Worm (Caenorhabditis elegans) whole organism, L2 larva: ENCODE data around the gene C05E7.3.

Experiments
- F13H6.1 ChIP-seq: sonication (generic microtip); optimal IDR thresholded peaks from 2 replicates; lab custom pipeline; 2016; ENCODE audit warnings: missing genetic modification characterization, missing compliant biosample characterization
- R02D3.7 ChIP-seq: fragments of 150-350 bp; optimal IDR thresholded peaks from 2 replicates; lab custom pipeline; 2014; ENCODE audit warnings: missing biosample characterization, missing genetic modification characterization
- aly-2 ChIP-seq: fragments of 150-350 bp; optimal IDR thresholded peaks from 2 replicates; lab custom pipeline; 2014; ENCODE audit warnings: missing biosample characterization, missing genetic modification characterization
- ceh-16 ChIP-seq: fragments of 150-350 bp; optimal IDR thresholded peaks from 2 replicates; lab custom pipeline; 2014; ENCODE audit warnings: missing biosample characterization, missing genetic modification characterization
- ceh-82 ChIP-seq: fragments of 150-350 bp; optimal IDR thresholded peaks from 2 replicates; lab custom pipeline; 2014; ENCODE audit warnings: missing biosample characterization, missing genetic modification characterization
- elt-1 ChIP-seq: fragments of 150-350 bp; optimal IDR thresholded peaks from 2 replicates; lab custom pipeline; 2014; ENCODE audit warnings: missing biosample characterization, missing genetic modification characterization
- lin-13 ChIP-seq: fragments of 150-350 bp; optimal IDR thresholded peaks from 2 replicates; lab custom pipeline; 2014; ENCODE audit warnings: missing biosample characterization, missing genetic modification reagents, missing genetic modification characterization
- lin-39 ChIP-seq: fragments of 150-350 bp; optimal IDR thresholded peaks from 2 replicates; lab custom pipeline; 2014; ENCODE audit warnings: missing biosample characterization, missing genetic modification reagents, missing genetic modification characterization
- mdl-1 ChIP-seq, 2 experiments: fragments of 150-350 bp in 1 of 2; sonication (generic microtip) in 1 of 2; optimal IDR thresholded peaks; 2 replicates each; lab custom pipeline; 2017; ENCODE audit warnings: missing biosample characterization in 2 of 2, missing genetic modification characterization in 2 of 2
- nhr-12 ChIP-seq: fragments of 150-350 bp; optimal IDR thresholded peaks from 2 replicates; lab custom pipeline; 2014; ENCODE audit warnings: missing biosample characterization, missing genetic modification characterization
- sem-4 ChIP-seq: fragments of 150-350 bp; optimal IDR thresholded peaks from 2 replicates; lab custom pipeline; 2014; ENCODE audit warnings: missing biosample characterization, missing genetic modification reagents, missing genetic modification characterization
- snpc-4 ChIP-seq: fragments of 150-350 bp; optimal IDR thresholded peaks from 2 replicates; lab custom pipeline; 2014; ENCODE audit warnings: missing biosample characterization, missing genetic modification characterization
- unc-62 ChIP-seq: fragments of 150-350 bp; optimal IDR thresholded peaks from 2 replicates; lab custom pipeline; 2014; ENCODE audit warnings: missing biosample characterization, missing genetic modification reagents, missing genetic modification characterization
- ztf-11 ChIP-seq: sonication (generic microtip); optimal IDR thresholded peaks from 2 replicates; lab custom pipeline; 2017; ENCODE audit warnings: missing biosample characterization, missing genetic modification characterization

DNA sequence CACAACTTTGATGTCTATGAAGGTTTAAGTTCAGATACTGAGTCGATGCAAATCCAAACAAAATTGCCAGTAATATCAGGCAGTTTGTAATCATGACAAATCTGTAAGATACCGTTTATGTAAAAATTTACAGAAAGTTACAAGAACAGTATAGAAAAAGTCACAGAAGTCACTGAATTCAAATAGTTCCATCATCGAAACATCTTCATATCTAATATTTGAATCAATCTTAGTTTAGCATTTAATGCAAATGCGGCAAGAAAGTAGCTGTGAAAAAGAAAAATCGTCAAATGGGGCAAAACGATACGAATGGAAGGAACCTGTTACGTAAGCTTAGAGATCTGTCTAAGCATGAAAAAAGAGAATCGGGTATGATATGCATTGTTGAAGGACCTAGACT is 3.3 kb downstream of the C05E7.3 start, which contains the start of gene gmap-2:
- TF ChIP-seq snpc-4 (no peak), elt-1 (tag; lab: Kevin White, UChicago) (no peak), nhr-12 (tag; lab: Kevin White, UChicago) (no peak), lin-39 (tag; lab: Kevin White, UChicago) (no peak), R02D3.7 (no peak), lin-13 (GFP tag; lab: Kevin White, UChicago) (no peak), F13H6.1 (tag; lab: Kevin White, UChicago) (no peak), aly-2 (tag; lab: Kevin White, UChicago) (no peak), ztf-11 (tag; lab: Kevin White, UChicago) (no peak), ceh-82 (no peak), unc-62 (GFP tag; lab: Kevin White, UChicago) (no peak), sem-4 (no peak), ceh-16 (no peak), mdl-1 (tag; optimal IDR thresholded peaks at IDR 0.05; lab: Kevin White, UChicago) (no peak)
